Worm (Caenorhabditis elegans) whole organism, L2 larva: ENCODE data around the gene F46G11.4.
A peak's percentile ranks its signal among the peaks of the same experiment; 100 is the strongest.

Experiments used
- C34F6.9 ChIP-seq: fragments of 150-350 bp; optimal IDR thresholded peaks from 2 replicates; lab custom pipeline; 2014; ENCODE audit warnings: missing biosample characterization, missing genetic modification characterization
- F13H6.1 ChIP-seq: sonication (generic microtip); optimal IDR thresholded peaks from 2 replicates; lab custom pipeline; 2016; ENCODE audit warnings: missing genetic modification characterization, missing compliant biosample characterization
- R02D3.7 ChIP-seq: fragments of 150-350 bp; optimal IDR thresholded peaks from 2 replicates; lab custom pipeline; 2014; ENCODE audit warnings: missing biosample characterization, missing genetic modification characterization
- Y55F3AM.14 ChIP-seq: fragments of 200-800 bp; sonication (Bioruptor generic); optimal IDR thresholded peaks from 2 replicates; lab custom pipeline; 2018; ENCODE audit warnings: mild to moderate bottlenecking, missing genetic modification characterization, missing compliant biosample characterization
- ZK546.5 ChIP-seq: sonication (generic microtip); optimal IDR thresholded peaks from 2 replicates; lab custom pipeline; 2017; ENCODE audit warnings: missing biosample characterization, missing genetic modification characterization
- alr-1 ChIP-seq: fragments of 150-350 bp; optimal IDR thresholded peaks from 2 replicates; lab custom pipeline; 2014; ENCODE audit warnings: missing biosample characterization, missing genetic modification characterization
- aly-2 ChIP-seq: fragments of 150-350 bp; optimal IDR thresholded peaks from 2 replicates; lab custom pipeline; 2014; ENCODE audit warnings: missing biosample characterization, missing genetic modification characterization
- ama-1 ChIP-seq: fragments of 150-350 bp; optimal IDR thresholded peaks from 2 replicates; lab custom pipeline; 2018; ENCODE audit warnings: inconsistent platforms
- blmp-1 ChIP-seq: sonication (generic microtip); optimal IDR thresholded peaks from 2 replicates; lab custom pipeline; 2017; ENCODE audit warnings: missing genetic modification characterization, mild to moderate bottlenecking, missing compliant biosample characterization, antibody characterized with exemption, moderate library complexity; ENCODE audit not compliant: insufficient read depth
- ceh-16 ChIP-seq: fragments of 150-350 bp; optimal IDR thresholded peaks from 2 replicates; lab custom pipeline; 2014; ENCODE audit warnings: missing biosample characterization, missing genetic modification characterization
- ceh-82 ChIP-seq: fragments of 150-350 bp; optimal IDR thresholded peaks from 2 replicates; lab custom pipeline; 2014; ENCODE audit warnings: missing biosample characterization, missing genetic modification characterization
- crh-2 ChIP-seq: sonication (generic microtip); optimal IDR thresholded peaks from 2 replicates; lab custom pipeline; 2017; ENCODE audit warnings: missing biosample characterization, missing genetic modification characterization
- dmd-4 ChIP-seq: sonication (generic microtip); optimal IDR thresholded peaks from 2 replicates; lab custom pipeline; 2017; ENCODE audit warnings: missing biosample characterization, missing genetic modification characterization
- egl-27 ChIP-seq: sonication (generic microtip); optimal IDR thresholded peaks from 3 replicates; lab custom pipeline; 2017; ENCODE audit warnings: missing biosample characterization, missing genetic modification reagents, missing genetic modification characterization
- elt-1 ChIP-seq: fragments of 150-350 bp; optimal IDR thresholded peaks from 2 replicates; lab custom pipeline; 2014; ENCODE audit warnings: missing biosample characterization, missing genetic modification characterization
- elt-3 ChIP-seq: sonication (generic microtip); optimal IDR thresholded peaks from 2 replicates; lab custom pipeline; 2017; ENCODE audit warnings: missing biosample characterization, missing genetic modification characterization
- fos-1 ChIP-seq: fragments of 150-350 bp; optimal IDR thresholded peaks from 2 replicates; lab custom pipeline; 2014; ENCODE audit warnings: missing biosample characterization, missing genetic modification characterization
- gmeb-1 ChIP-seq: fragments of 150-350 bp; optimal IDR thresholded peaks from 2 replicates; lab custom pipeline; 2014; ENCODE audit warnings: missing biosample characterization, missing genetic modification characterization
- lin-13 ChIP-seq: fragments of 150-350 bp; optimal IDR thresholded peaks from 2 replicates; lab custom pipeline; 2014; ENCODE audit warnings: missing biosample characterization, missing genetic modification reagents, missing genetic modification characterization
- lin-39 ChIP-seq: fragments of 150-350 bp; optimal IDR thresholded peaks from 2 replicates; lab custom pipeline; 2014; ENCODE audit warnings: missing biosample characterization, missing genetic modification reagents, missing genetic modification characterization
- lsy-2 ChIP-seq, 2 experiments: fragments of 150-350 bp in 1 of 2; sonication (generic microtip) in 1 of 2; optimal IDR thresholded peaks; 2 replicates each; lab custom pipeline; 2014 to 2017; ENCODE audit warnings: missing biosample characterization in 2 of 2, missing genetic modification characterization in 2 of 2
- mab-5 ChIP-seq: fragments of 150-350 bp; optimal IDR thresholded peaks from 2 replicates; lab custom pipeline; 2014; ENCODE audit warnings: missing biosample characterization, missing genetic modification characterization
- mdl-1 ChIP-seq, 2 experiments: fragments of 150-350 bp in 1 of 2; sonication (generic microtip) in 1 of 2; optimal IDR thresholded peaks; 2 replicates each; lab custom pipeline; 2017; ENCODE audit warnings: missing biosample characterization in 2 of 2, missing genetic modification characterization in 2 of 2
- nhr-10 ChIP-seq: sonication (generic microtip); optimal IDR thresholded peaks from 2 replicates; lab custom pipeline; 2017; ENCODE audit warnings: missing biosample characterization, missing genetic modification characterization
- nhr-11 ChIP-seq: fragments of 150-350 bp; optimal IDR thresholded peaks from 2 replicates; lab custom pipeline; 2014; ENCODE audit warnings: missing biosample characterization, missing genetic modification characterization
- nhr-12 ChIP-seq: fragments of 150-350 bp; optimal IDR thresholded peaks from 2 replicates; lab custom pipeline; 2014; ENCODE audit warnings: missing biosample characterization, missing genetic modification characterization
- nhr-129 ChIP-seq: fragments of 150-350 bp; optimal IDR thresholded peaks from 2 replicates; lab custom pipeline; 2014; ENCODE audit warnings: missing biosample characterization, missing genetic modification characterization
- nhr-21 ChIP-seq: fragments of 150-350 bp; optimal IDR thresholded peaks from 2 replicates; lab custom pipeline; 2014; ENCODE audit warnings: missing biosample characterization, missing genetic modification characterization
- nhr-23 ChIP-seq: fragments of 150-350 bp; optimal IDR thresholded peaks from 2 replicates; lab custom pipeline; 2014; ENCODE audit warnings: missing biosample characterization, missing genetic modification reagents, missing genetic modification characterization
- nhr-237 ChIP-seq: fragments of 150-350 bp; optimal IDR thresholded peaks from 2 replicates; lab custom pipeline; 2014; ENCODE audit warnings: missing biosample characterization, missing genetic modification characterization
- nhr-25 ChIP-seq: fragments of 150-350 bp; sonication (generic microtip); optimal IDR thresholded peaks from 3 replicates; lab custom pipeline; 2014; ENCODE audit warnings: missing biosample characterization, missing genetic modification characterization
- nhr-6 ChIP-seq: fragments of 150-350 bp; optimal IDR thresholded peaks from 2 replicates; lab custom pipeline; 2014; ENCODE audit warnings: missing biosample characterization, missing genetic modification characterization
- nhr-77 ChIP-seq: fragments of 150-350 bp; optimal IDR thresholded peaks from 2 replicates; lab custom pipeline; 2014; ENCODE audit warnings: missing biosample characterization, missing genetic modification characterization
- peb-1 ChIP-seq: fragments of 150-350 bp; optimal IDR thresholded peaks from 2 replicates; lab custom pipeline; 2014; ENCODE audit warnings: missing biosample characterization, missing genetic modification characterization
- sem-4 ChIP-seq: fragments of 150-350 bp; optimal IDR thresholded peaks from 2 replicates; lab custom pipeline; 2014; ENCODE audit warnings: missing biosample characterization, missing genetic modification reagents, missing genetic modification characterization
- skn-1 ChIP-seq: sonication (generic microtip); optimal IDR thresholded peaks from 2 replicates; lab custom pipeline; 2017; ENCODE audit warnings: missing biosample characterization, missing genetic modification characterization
- sma-3 ChIP-seq: sonication (generic microtip); optimal IDR thresholded peaks from 2 replicates; lab custom pipeline; 2016; ENCODE audit warnings: missing genetic modification reagents, missing genetic modification characterization, missing compliant biosample characterization
- sma-9 ChIP-seq, 2 experiments: fragments of 150-350 bp in 1 of 2; sonication (generic microtip) in 1 of 2; optimal IDR thresholded peaks; 2 replicates each; lab custom pipeline; 2014 to 2016; ENCODE audit warnings: missing genetic modification characterization in 2 of 2, mild to moderate bottlenecking in 1 of 2, missing biosample characterization in 1 of 2, missing compliant biosample characterization in 1 of 2, missing genetic modification reagents in 1 of 2, moderate library complexity in 1 of 2
- snpc-4 ChIP-seq: fragments of 150-350 bp; optimal IDR thresholded peaks from 2 replicates; lab custom pipeline; 2014; ENCODE audit warnings: missing biosample characterization, missing genetic modification characterization
- unc-39 ChIP-seq: fragments of 150-350 bp; optimal IDR thresholded peaks from 2 replicates; lab custom pipeline; 2014; ENCODE audit warnings: missing biosample characterization, missing genetic modification characterization
- unc-55 ChIP-seq: fragments of 150-350 bp; sonication (generic microtip); optimal IDR thresholded peaks from 3 replicates; lab custom pipeline; 2014; ENCODE audit warnings: missing biosample characterization, missing genetic modification reagents, missing genetic modification characterization
- unc-62 ChIP-seq: fragments of 150-350 bp; optimal IDR thresholded peaks from 2 replicates; lab custom pipeline; 2014; ENCODE audit warnings: missing biosample characterization, missing genetic modification reagents, missing genetic modification characterization
- zag-1 ChIP-seq: fragments of 150-350 bp; optimal IDR thresholded peaks from 2 replicates; lab custom pipeline; 2014; ENCODE audit warnings: missing biosample characterization, missing genetic modification characterization
- ztf-1 ChIP-seq: fragments of 200-800 bp; sonication (Bioruptor generic); conservative IDR thresholded peaks from 2 replicates; pipeline ENCODE4 v1.3.6; 2022; ENCODE audit warnings: missing genetic modification characterization, missing compliant biosample characterization
- ztf-11 ChIP-seq: sonication (generic microtip); optimal IDR thresholded peaks from 2 replicates; lab custom pipeline; 2017; ENCODE audit warnings: missing biosample characterization, missing genetic modification characterization
- ztf-4 ChIP-seq: fragments of 150-350 bp; optimal IDR thresholded peaks from 2 replicates; lab custom pipeline; 2014; ENCODE audit warnings: missing biosample characterization, missing genetic modification characterization

F46G11.4 gene

ce11 chrX:5810677-5811076 lies 12.1 kb upstream of the F46G11.4 start (continued):
- TF ChIP-seq ceh-82 (tag; lab: Kevin White, UChicago) (no peak), nhr-23 (tag; lab: Kevin White, UChicago) (no peak), sem-4 (no peak), elt-1 (tag; lab: Kevin White, UChicago) (no peak), skn-1 (no peak), lin-13 (GFP tag; lab: Kevin White, UChicago) (peak; percentile 6), ceh-16 (tag; lab: Kevin White, UChicago) (peak; percentile 48), snpc-4 (no peak)

- TF ChIP-seq mab-5 (tag; lab: Kevin White, UChicago), result peak; percentile 4
- TF ChIP-seq snpc-4, result no peak
- TF ChIP-seq lsy-2 (tag; optimal IDR thresholded peaks at IDR 0.05; lab: Kevin White, UChicago), result no peak
- TF ChIP-seq ztf-11 (tag; lab: Kevin White, UChicago), result no peak
- no peak for TF ChIP-seq peb-1 (tag; lab: Kevin White, UChicago)
- TF ChIP-seq F13H6.1 (tag; lab: Kevin White, UChicago), result peak; percentile 52
- no peak for TF ChIP-seq ZK546.5 (tag; lab: Kevin White, UChicago)
Observed at ce11 chrX:5805872-5806472, 7.4 kb upstream of the F46G11.4 start, which contains the start of gene F13D11.3. Gene F13D11.3, minus strand, starts transcription at chrX:5805922.

- TF ChIP-seq egl-27 (tag; lab: Kevin White, UChicago) (no peak), mab-5 (tag; lab: Kevin White, UChicago) (no peak), crh-2 (tag; lab: Kevin White, UChicago) (no peak), ceh-82 (tag; lab: Kevin White, UChicago) (no peak), alr-1 (tag; lab: Kevin White, UChicago) (no peak), ztf-4 (tag; lab: Kevin White, UChicago) (no peak), sem-4 (peak; percentile 5), F13H6.1 (tag; lab: Kevin White, UChicago) (peak; percentile 19), blmp-1 (tag; lab: Kevin White, UChicago) (no peak), unc-39 (tag; lab: Kevin White, UChicago) (no peak), ztf-11 (tag; lab: Kevin White, UChicago) (no peak), nhr-10 (tag; lab: Kevin White, UChicago) (no peak), aly-2 (tag; lab: Kevin White, UChicago) (no peak), elt-1 (tag; lab: Kevin White, UChicago) (no peak), nhr-11 (tag; lab: Kevin White, UChicago) (no peak), dmd-4 (tag; lab: Kevin White, UChicago) (no peak), mdl-1 (tag; optimal IDR thresholded peaks at IDR 0.05; lab: Kevin White, UChicago) (no peak), nhr-12 (tag; lab: Kevin White, UChicago) (no peak), ztf-1 (GFP tag; lab: Robert Waterston, UW) (no peak), zag-1 (tag; lab: Kevin White, UChicago) (no peak), C34F6.9 (tag; lab: Kevin White, UChicago) (peak; percentile 11), nhr-129 (tag; lab: Kevin White, UChicago) (no peak), lin-13 (GFP tag; lab: Kevin White, UChicago) (no peak), Y55F3AM.14 (GFP tag; lab: Kevin White, UChicago) (no peak), peb-1 (tag; lab: Kevin White, UChicago) (no peak), unc-55 (GFP tag; lab: Kevin White, UChicago) (no peak), fos-1 (no peak), elt-3 (no peak), nhr-237 (tag; lab: Kevin White, UChicago) (no peak), sma-9 (GFP tag; optimal IDR thresholded peaks at IDR 0.05; lab: Kevin White, UChicago) (no peak), sma-9 (tag; optimal IDR thresholded peaks at IDR 0.05; lab: Kevin White, UChicago) (no peak), nhr-25 (tag; lab: Kevin White, UChicago) (peak; percentile 90), R02D3.7 (tag; lab: Kevin White, UChicago) (no peak), nhr-23 (tag; lab: Kevin White, UChicago) (no peak), snpc-4 (no peak), nhr-21 (tag; lab: Kevin White, UChicago) (no peak), unc-62 (GFP tag; lab: Kevin White, UChicago) (no peak), ama-1 (no peak), lsy-2 (tag; optimal IDR thresholded peaks at IDR 0.05; lab: Kevin White, UChicago) (no peak), ceh-16 (tag; lab: Kevin White, UChicago) (peak; percentile 32), skn-1 (no peak), gmeb-1 (tag; lab: Kevin White, UChicago) (no peak), sma-3 (GFP tag; lab: Kevin White, UChicago) (no peak), ZK546.5 (tag; lab: Kevin White, UChicago) (no peak), nhr-6 (tag; lab: Kevin White, UChicago) (peak; percentile 25), lin-39 (tag; lab: Kevin White, UChicago) (no peak), nhr-77 (tag; lab: Kevin White, UChicago) (no peak)
Observed at ce11 chrX:5803492-5803891, 4.9 kb upstream of the F46G11.4 start.
